Worm (Caenorhabditis elegans) whole organism, L2 larva: ENCODE measurements around the gene srh-223.

Experiments
- F13H6.1 ChIP-seq: sonication (generic microtip); optimal IDR thresholded peaks from 2 replicates; lab custom pipeline; 2016; ENCODE audit warnings: missing genetic modification characterization, missing compliant biosample characterization
- R02D3.7 ChIP-seq: fragments of 150-350 bp; optimal IDR thresholded peaks from 2 replicates; lab custom pipeline; 2014; ENCODE audit warnings: missing biosample characterization, missing genetic modification characterization
- Y55F3AM.14 ChIP-seq: fragments of 200-800 bp; sonication (Bioruptor generic); optimal IDR thresholded peaks from 2 replicates; lab custom pipeline; 2018; ENCODE audit warnings: mild to moderate bottlenecking, missing genetic modification characterization, missing compliant biosample characterization
- alr-1 ChIP-seq: fragments of 150-350 bp; optimal IDR thresholded peaks from 2 replicates; lab custom pipeline; 2014; ENCODE audit warnings: missing biosample characterization, missing genetic modification characterization
- aly-2 ChIP-seq: fragments of 150-350 bp; optimal IDR thresholded peaks from 2 replicates; lab custom pipeline; 2014; ENCODE audit warnings: missing biosample characterization, missing genetic modification characterization
- ama-1 ChIP-seq: fragments of 150-350 bp; optimal IDR thresholded peaks from 2 replicates; lab custom pipeline; 2018; ENCODE audit warnings: inconsistent platforms
- blmp-1 ChIP-seq: sonication (generic microtip); optimal IDR thresholded peaks from 2 replicates; lab custom pipeline; 2017; ENCODE audit warnings: missing genetic modification characterization, mild to moderate bottlenecking, missing compliant biosample characterization, antibody characterized with exemption, moderate library complexity; ENCODE audit not compliant: insufficient read depth
- ceh-16 ChIP-seq: fragments of 150-350 bp; optimal IDR thresholded peaks from 2 replicates; lab custom pipeline; 2014; ENCODE audit warnings: missing biosample characterization, missing genetic modification characterization
- ceh-82 ChIP-seq: fragments of 150-350 bp; optimal IDR thresholded peaks from 2 replicates; lab custom pipeline; 2014; ENCODE audit warnings: missing biosample characterization, missing genetic modification characterization
- crh-2 ChIP-seq: sonication (generic microtip); optimal IDR thresholded peaks from 2 replicates; lab custom pipeline; 2017; ENCODE audit warnings: missing biosample characterization, missing genetic modification characterization
- dmd-4 ChIP-seq: sonication (generic microtip); optimal IDR thresholded peaks from 2 replicates; lab custom pipeline; 2017; ENCODE audit warnings: missing biosample characterization, missing genetic modification characterization
- elt-1 ChIP-seq: fragments of 150-350 bp; optimal IDR thresholded peaks from 2 replicates; lab custom pipeline; 2014; ENCODE audit warnings: missing biosample characterization, missing genetic modification characterization
- fos-1 ChIP-seq: fragments of 150-350 bp; optimal IDR thresholded peaks from 2 replicates; lab custom pipeline; 2014; ENCODE audit warnings: missing biosample characterization, missing genetic modification characterization
- gmeb-1 ChIP-seq: fragments of 150-350 bp; optimal IDR thresholded peaks from 2 replicates; lab custom pipeline; 2014; ENCODE audit warnings: missing biosample characterization, missing genetic modification characterization
- lin-13 ChIP-seq: fragments of 150-350 bp; optimal IDR thresholded peaks from 2 replicates; lab custom pipeline; 2014; ENCODE audit warnings: missing biosample characterization, missing genetic modification reagents, missing genetic modification characterization
- mab-5 ChIP-seq: fragments of 150-350 bp; optimal IDR thresholded peaks from 2 replicates; lab custom pipeline; 2014; ENCODE audit warnings: missing biosample characterization, missing genetic modification characterization
- mbf-1 ChIP-seq: sonication (generic microtip); optimal IDR thresholded peaks from 2 replicates; lab custom pipeline; 2017; ENCODE audit warnings: missing biosample characterization, missing genetic modification characterization
- nhr-10 ChIP-seq: sonication (generic microtip); optimal IDR thresholded peaks from 2 replicates; lab custom pipeline; 2017; ENCODE audit warnings: missing biosample characterization, missing genetic modification characterization
- nhr-12 ChIP-seq: fragments of 150-350 bp; optimal IDR thresholded peaks from 2 replicates; lab custom pipeline; 2014; ENCODE audit warnings: missing biosample characterization, missing genetic modification characterization
- nhr-129 ChIP-seq: fragments of 150-350 bp; optimal IDR thresholded peaks from 2 replicates; lab custom pipeline; 2014; ENCODE audit warnings: missing biosample characterization, missing genetic modification characterization
- nhr-21 ChIP-seq: fragments of 150-350 bp; optimal IDR thresholded peaks from 2 replicates; lab custom pipeline; 2014; ENCODE audit warnings: missing biosample characterization, missing genetic modification characterization
- nhr-237 ChIP-seq: fragments of 150-350 bp; optimal IDR thresholded peaks from 2 replicates; lab custom pipeline; 2014; ENCODE audit warnings: missing biosample characterization, missing genetic modification characterization
- nhr-25 ChIP-seq: fragments of 150-350 bp; sonication (generic microtip); optimal IDR thresholded peaks from 3 replicates; lab custom pipeline; 2014; ENCODE audit warnings: missing biosample characterization, missing genetic modification characterization
- nhr-6 ChIP-seq: fragments of 150-350 bp; optimal IDR thresholded peaks from 2 replicates; lab custom pipeline; 2014; ENCODE audit warnings: missing biosample characterization, missing genetic modification characterization
- peb-1 ChIP-seq: fragments of 150-350 bp; optimal IDR thresholded peaks from 2 replicates; lab custom pipeline; 2014; ENCODE audit warnings: missing biosample characterization, missing genetic modification characterization
- skn-1 ChIP-seq: sonication (generic microtip); optimal IDR thresholded peaks from 2 replicates; lab custom pipeline; 2017; ENCODE audit warnings: missing biosample characterization, missing genetic modification characterization
- sma-3 ChIP-seq: sonication (generic microtip); optimal IDR thresholded peaks from 2 replicates; lab custom pipeline; 2016; ENCODE audit warnings: missing genetic modification reagents, missing genetic modification characterization, missing compliant biosample characterization
- sma-9 ChIP-seq, 2 experiments: fragments of 150-350 bp in 1 of 2; sonication (generic microtip) in 1 of 2; optimal IDR thresholded peaks; 2 replicates each; lab custom pipeline; 2014 to 2016; ENCODE audit warnings: missing genetic modification characterization in 2 of 2, mild to moderate bottlenecking in 1 of 2, missing biosample characterization in 1 of 2, missing compliant biosample characterization in 1 of 2, missing genetic modification reagents in 1 of 2, moderate library complexity in 1 of 2
- unc-39 ChIP-seq: fragments of 150-350 bp; optimal IDR thresholded peaks from 2 replicates; lab custom pipeline; 2014; ENCODE audit warnings: missing biosample characterization, missing genetic modification characterization
- ztf-1 ChIP-seq: fragments of 200-800 bp; sonication (Bioruptor generic); conservative IDR thresholded peaks from 2 replicates; pipeline ENCODE4 v1.3.6; 2022; ENCODE audit warnings: missing genetic modification characterization, missing compliant biosample characterization
- ztf-11 ChIP-seq: sonication (generic microtip); optimal IDR thresholded peaks from 2 replicates; lab custom pipeline; 2017; ENCODE audit warnings: missing biosample characterization, missing genetic modification characterization

srh-223 gene

DNA sequence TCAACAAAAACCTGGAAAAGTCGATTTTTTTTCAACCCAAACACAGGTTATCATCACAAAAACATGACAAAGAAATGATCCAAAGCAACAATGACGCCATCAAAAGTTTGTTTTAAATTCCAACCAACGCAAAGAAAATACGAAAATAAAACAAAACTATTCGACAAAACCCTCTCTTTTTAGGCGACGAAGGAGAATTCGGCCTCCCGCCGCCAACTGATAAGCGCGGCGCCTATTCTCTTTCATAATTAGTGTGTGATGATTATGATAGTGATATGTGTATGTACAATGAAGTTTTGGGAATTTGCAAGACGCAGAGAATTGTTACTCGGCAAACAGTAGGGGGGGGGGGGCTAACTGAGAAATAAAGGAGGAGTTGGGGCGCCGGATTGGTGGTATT lies 47.6 kb downstream of the srh-223 start:
- peak; percentile 35 for TF ChIP-seq fos-1 (tag; lab: Kevin White, UChicago)
- no peak for TF ChIP-seq nhr-129 (tag; lab: Kevin White, UChicago)
- peak; percentile 26 for TF ChIP-seq ama-1
- peak; percentile 46 for TF ChIP-seq sma-3 (GFP tag; lab: Kevin White, UChicago)
- TF ChIP-seq crh-2 (tag; lab: Kevin White, UChicago) = peak; percentile 21
- TF ChIP-seq sma-9 (GFP tag; optimal IDR thresholded peaks at IDR 0.05; lab: Kevin White, UChicago) = peak; percentile 65
- TF ChIP-seq sma-9 (tag; optimal IDR thresholded peaks at IDR 0.05; lab: Kevin White, UChicago) = no peak
- no peak for TF ChIP-seq R02D3.7 (tag; lab: Kevin White, UChicago)

DNA sequence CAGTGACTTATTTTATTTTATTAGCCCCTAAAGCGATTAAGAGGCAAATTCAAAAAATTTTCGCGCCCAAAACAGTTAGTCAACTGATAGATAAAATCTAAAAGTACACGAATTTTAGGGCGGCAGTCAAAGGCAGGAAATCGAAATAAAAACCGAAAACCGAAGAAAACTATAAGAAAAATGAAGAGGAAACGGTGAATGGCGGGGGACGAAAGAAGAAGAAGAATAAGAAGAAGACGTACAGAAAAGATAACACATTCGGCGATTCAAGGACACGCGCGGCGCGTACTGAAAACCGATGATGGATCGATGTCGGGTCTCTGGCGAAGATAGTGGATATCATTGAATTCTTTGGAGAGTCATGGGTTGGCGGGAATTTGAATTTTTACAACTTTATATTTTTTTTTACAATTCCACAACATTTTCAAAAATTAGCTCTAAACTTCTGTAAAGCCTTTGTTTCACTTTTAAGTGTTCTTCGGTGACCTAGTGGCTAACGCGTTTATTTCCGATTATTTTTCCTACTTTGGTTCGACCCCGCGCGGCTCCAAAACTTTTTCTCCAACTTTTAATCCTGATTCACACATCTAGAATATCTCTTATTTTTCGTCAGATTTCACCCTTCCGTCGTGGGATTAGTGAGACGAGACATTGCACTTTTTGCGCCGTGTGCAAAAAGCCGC lies 49.4 kb downstream of the srh-223 start:
- no peak for TF ChIP-seq skn-1 (tag; lab: Kevin White, UChicago)
- no peak for TF ChIP-seq ceh-82 (tag; lab: Kevin White, UChicago)
- no peak for TF ChIP-seq aly-2 (tag; lab: Kevin White, UChicago)
- peak; percentile 6 for TF ChIP-seq nhr-129 (tag; lab: Kevin White, UChicago)
- TF ChIP-seq ztf-1 (GFP tag; lab: Robert Waterston, UW) = no peak
- TF ChIP-seq ama-1 = no peak
- TF ChIP-seq nhr-6 (tag; lab: Kevin White, UChicago) = no peak
- TF ChIP-seq elt-1 (tag; lab: Kevin White, UChicago) = no peak
- TF ChIP-seq F13H6.1 (tag; lab: Kevin White, UChicago) = no peak
- TF ChIP-seq ceh-16 = peak; percentile 82
- TF ChIP-seq nhr-237 (tag; lab: Kevin White, UChicago) = no peak
- no peak for TF ChIP-seq nhr-10 (tag; lab: Kevin White, UChicago)
- peak; percentile 80 for TF ChIP-seq nhr-25 (tag; lab: Kevin White, UChicago)
- no peak for TF ChIP-seq mbf-1 (tag; lab: Kevin White, UChicago)
- TF ChIP-seq Y55F3AM.14 (GFP tag; lab: Kevin White, UChicago) = no peak
- TF ChIP-seq peb-1 = no peak
- peak; percentile 6 for TF ChIP-seq fos-1 (tag; lab: Kevin White, UChicago)
- TF ChIP-seq blmp-1 = peak; percentile 66
- TF ChIP-seq ztf-11 (tag; lab: Kevin White, UChicago) = no peak
- TF ChIP-seq lin-13 (GFP tag; lab: Kevin White, UChicago) = peak; percentile 6
- TF ChIP-seq alr-1 (tag; lab: Kevin White, UChicago) = no peak
- TF ChIP-seq nhr-12 = no peak
- TF ChIP-seq unc-39 (tag; lab: Kevin White, UChicago) = no peak
- TF ChIP-seq nhr-21 = peak; percentile 69
- TF ChIP-seq sma-9 (GFP tag; optimal IDR thresholded peaks at IDR 0.05; lab: Kevin White, UChicago) = peak; percentile 46
- TF ChIP-seq sma-9 (tag; optimal IDR thresholded peaks at IDR 0.05; lab: Kevin White, UChicago) = no peak
- peak; percentile 79 for TF ChIP-seq gmeb-1 (tag; lab: Kevin White, UChicago)
- peak; percentile 65 for TF ChIP-seq sma-3 (GFP tag; lab: Kevin White, UChicago)
- no peak for TF ChIP-seq R02D3.7 (tag; lab: Kevin White, UChicago)
- TF ChIP-seq dmd-4 (tag; lab: Kevin White, UChicago) = no peak

DNA sequence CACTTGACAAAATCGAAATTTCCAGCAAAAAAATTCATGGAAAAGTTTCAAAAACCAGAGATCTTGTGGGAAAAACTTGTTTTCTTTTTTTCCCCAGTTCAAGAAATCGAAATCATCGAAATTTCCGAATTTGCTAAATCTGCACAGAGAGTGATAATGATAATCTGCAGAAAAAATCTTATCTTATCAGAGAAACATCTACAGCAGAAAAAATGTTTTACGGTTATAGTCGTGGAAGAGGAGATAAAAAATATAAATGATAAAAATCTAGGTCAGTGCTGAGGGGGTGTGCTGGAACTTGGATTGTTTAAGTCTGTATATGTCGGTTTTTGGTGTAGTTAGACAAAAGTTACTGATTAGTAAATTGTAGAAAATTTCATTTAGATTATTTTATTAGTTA lies 50.6 kb downstream of the srh-223 start:
- TF ChIP-seq nhr-21 (no peak), sma-3 (GFP tag; lab: Kevin White, UChicago) (no peak), mab-5 (tag; lab: Kevin White, UChicago) (no peak), fos-1 (tag; lab: Kevin White, UChicago) (peak; percentile 58)
